Fruit fly (Drosophila melanogaster) whole organism, wandering third instar larva: ENCODE measurements around the gene RNaseX25.

ENCODE experiments used
- CrebA ChIP-seq: fragments of 200-800 bp; sonication (Bioruptor generic); optimal IDR thresholded peaks from 2 replicates; lab custom pipeline; 2016; ENCODE audit warnings: missing biosample characterization, mild to moderate bottlenecking, missing genetic modification characterization, borderline replicate concordance
- lola ChIP-seq: fragments of >200 bp; optimal IDR thresholded peaks from 2 replicates; lab custom pipeline; 2017; ENCODE audit warnings: missing biosample characterization, missing genetic modification characterization

DNA sequence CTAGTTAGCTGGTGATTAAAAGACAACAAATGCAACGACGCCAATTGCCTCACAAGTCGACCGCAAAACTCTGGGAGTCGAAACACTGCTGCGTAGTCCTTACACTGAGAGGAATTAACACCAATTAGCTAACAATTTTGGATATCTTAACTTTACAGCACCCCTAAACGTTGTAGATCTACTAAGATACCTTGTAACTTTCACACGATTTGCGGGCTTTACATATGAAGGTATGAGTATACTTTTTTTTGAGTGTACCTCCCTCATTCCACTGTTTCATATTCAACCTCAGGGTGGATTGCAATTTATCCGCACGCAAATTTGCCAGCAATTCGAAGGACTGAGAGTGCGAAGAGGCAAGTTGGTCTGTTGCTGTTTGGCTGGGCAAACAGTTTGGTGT is 6.8 kb upstream of the RNaseX25 start:
- TF ChIP-seq lola (no peak), CrebA (GFP tag; lab: Kevin White, UChicago) (no peak)
